Worm (Caenorhabditis elegans) whole organism, L4/young adult: ENCODE data around the gene R74.2.

Experiments
- W03F9.2 ChIP-seq: fragments of 150-350 bp; optimal IDR thresholded peaks from 2 replicates; lab custom pipeline; 2014; ENCODE audit warnings: missing biosample characterization, missing genetic modification characterization
- him-1 ChIP-seq: sonication (generic microtip); optimal IDR thresholded peaks from 2 replicates; lab custom pipeline; 2016; ENCODE audit warnings: missing genotype, missing genetic modification reagents, missing genetic modification characterization, missing compliant biosample characterization

DNA sequence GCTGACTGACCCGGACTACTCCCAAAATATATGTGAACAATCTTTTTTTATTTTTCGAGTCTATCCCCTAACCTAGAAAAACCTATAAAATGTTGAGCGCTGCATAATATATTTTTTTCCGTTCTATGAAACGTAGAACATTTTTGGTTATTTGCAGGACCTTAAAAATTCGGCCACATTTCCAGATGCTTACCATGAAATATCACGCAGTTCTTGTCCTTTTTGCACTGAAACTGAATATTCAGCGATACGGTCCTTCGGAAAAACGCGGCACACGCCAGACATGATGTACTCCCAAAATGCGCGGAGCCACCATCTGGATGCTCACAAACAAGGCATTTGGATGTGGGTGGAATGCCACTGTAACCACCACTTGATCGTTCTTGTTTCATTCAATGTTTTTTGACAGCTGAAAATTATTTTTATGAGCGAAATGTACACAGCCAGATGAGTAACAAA, 44.9 kb downstream of the R74.2 start, which contains the start of gene nhr-20:
- TF ChIP-seq him-1 (tag; lab: Kevin White, UChicago) (no peak), W03F9.2 (tag; lab: Kevin White, UChicago) (no peak)
